Worm (Caenorhabditis elegans) whole organism, L1 larva: ENCODE results near the gene F58B4.5.

Experiments
- F16B12.6 ChIP-seq: fragments of 150-350 bp; optimal IDR thresholded peaks from 2 replicates; lab custom pipeline; 2014; ENCODE audit warnings: missing biosample characterization, missing genetic modification characterization
- Y116A8C.19 ChIP-seq: sonication (generic microtip); optimal IDR thresholded peaks from 2 replicates; lab custom pipeline; 2016; ENCODE audit warnings: missing compliant biosample characterization, missing genetic modification characterization, borderline replicate concordance
- aha-1 ChIP-seq: fragments of 150-350 bp; optimal IDR thresholded peaks from 2 replicates; lab custom pipeline; 2014; ENCODE audit warnings: missing biosample characterization, missing genetic modification characterization
- alr-1 ChIP-seq: fragments of 200-800 bp; sonication (Bioruptor generic); optimal IDR thresholded peaks from 2 replicates; lab custom pipeline; 2018; ENCODE audit warnings: borderline replicate concordance, mild to moderate bottlenecking, missing genetic modification characterization, missing compliant biosample characterization
- aly-2 ChIP-seq: fragments of 150-350 bp; optimal IDR thresholded peaks from 2 replicates; lab custom pipeline; 2014; ENCODE audit warnings: missing biosample characterization, missing genetic modification characterization
- ama-1 ChIP-seq: fragments of 150-350 bp; optimal IDR thresholded peaks from 2 replicates; lab custom pipeline; 2014
- ceh-8 ChIP-seq: fragments of 200-800 bp; sonication (Bioruptor generic); optimal IDR thresholded peaks from 2 replicates; lab custom pipeline; 2018; ENCODE audit warnings: mild to moderate bottlenecking, missing genetic modification characterization, moderate library complexity, missing compliant biosample characterization
- ceh-88 ChIP-seq: fragments of 200-800 bp; sonication (Bioruptor generic); IDR thresholded peaks from 2 replicates; pipeline ENCODE4 v1.3.6; 2022; ENCODE audit warnings: missing genetic modification characterization, missing compliant biosample characterization
- efl-1 ChIP-seq, 4 experiments: fragments of 150-350 bp; optimal IDR thresholded peaks in 3 of 4; peaks in 1 of 4; 1 replicate in 1 of 4; 2 replicates in 3 of 4; lab custom pipeline; 2014; ENCODE audit warnings: missing biosample characterization in 2 of 4, missing genetic modification characterization in 2 of 4, missing genetic modification reagents in 2 of 4
- egl-13 ChIP-seq: sonication (generic microtip); optimal IDR thresholded peaks from 2 replicates; lab custom pipeline; 2016; ENCODE audit warnings: missing genotype, missing genetic modification reagents, missing genetic modification characterization, missing compliant biosample characterization
- elt-3 ChIP-seq, 6 experiments: fragments of 150-350 bp in 1 of 6; sonication (generic microtip); optimal IDR thresholded peaks; 2 replicates each; lab custom pipeline; 2017 to 2018; ENCODE audit warnings: missing biosample characterization in 6 of 6, missing genetic modification characterization in 6 of 6, inconsistent platforms in 1 of 6
- ets-5 ChIP-seq: fragments of 200-800 bp; sonication (Bioruptor generic); IDR thresholded peaks from 2 replicates; pipeline ENCODE4 v1.3.6; 2022; ENCODE audit warnings: missing genetic modification characterization, missing compliant biosample characterization
- fkh-8 ChIP-seq: sonication (generic microtip); optimal IDR thresholded peaks from 2 replicates; lab custom pipeline; 2016; ENCODE audit warnings: mild to moderate bottlenecking, missing genetic modification characterization, missing compliant biosample characterization
- irx-1 ChIP-seq: sonication (generic microtip); optimal IDR thresholded peaks from 2 replicates; lab custom pipeline; 2016; ENCODE audit warnings: missing genetic modification characterization, missing compliant biosample characterization
- isw-1 ChIP-seq: fragments of 200-800 bp; sonication (Bioruptor generic); IDR thresholded peaks from 2 replicates; pipeline ENCODE4 v1.3.6; 2022; ENCODE audit warnings: missing genetic modification characterization, missing compliant biosample characterization
- lin-13 ChIP-seq: fragments of 150-350 bp; optimal IDR thresholded peaks from 2 replicates; lab custom pipeline; 2014; ENCODE audit warnings: missing biosample characterization, missing genetic modification reagents, missing genetic modification characterization
- lin-39 ChIP-seq: fragments of 150-350 bp; optimal IDR thresholded peaks from 2 replicates; lab custom pipeline; 2014; ENCODE audit warnings: missing biosample characterization, missing genetic modification reagents, missing genetic modification characterization
- lsy-2 ChIP-seq, 2 experiments: fragments of 150-350 bp; optimal IDR thresholded peaks; 2 replicates each; lab custom pipeline; 2014; ENCODE audit warnings: missing biosample characterization in 2 of 2, missing genetic modification characterization in 2 of 2
- mdl-1 ChIP-seq, 2 experiments: fragments of 150-350 bp; optimal IDR thresholded peaks; 2 replicates each; lab custom pipeline; 2014 to 2017; ENCODE audit warnings: missing biosample characterization in 2 of 2, missing genetic modification characterization in 2 of 2, inconsistent platforms in 1 of 2
- mef-2 ChIP-seq: fragments of 150-350 bp; optimal IDR thresholded peaks from 2 replicates; lab custom pipeline; 2014; ENCODE audit warnings: missing biosample characterization, missing genetic modification characterization
- mep-1 ChIP-seq: fragments of 150-350 bp; optimal IDR thresholded peaks from 2 replicates; lab custom pipeline; 2014; ENCODE audit warnings: missing biosample characterization, missing genetic modification characterization
- nhr-12 ChIP-seq: sonication (generic microtip); optimal IDR thresholded peaks from 2 replicates; lab custom pipeline; 2017; ENCODE audit warnings: missing biosample characterization, missing genetic modification characterization
- nhr-19 ChIP-seq: fragments of 200-800 bp; sonication (Bioruptor generic); conservative IDR thresholded peaks from 2 replicates; pipeline ENCODE4 v1.3.6; 2022; ENCODE audit warnings: missing genetic modification characterization, missing compliant biosample characterization
- nhr-47 ChIP-seq: sonication (generic microtip); optimal IDR thresholded peaks from 2 replicates; lab custom pipeline; 2016; ENCODE audit warnings: mild to moderate bottlenecking, missing genetic modification characterization, moderate library complexity, missing compliant biosample characterization
- nhr-71 ChIP-seq: sonication (generic microtip); optimal IDR thresholded peaks from 2 replicates; lab custom pipeline; 2016; ENCODE audit warnings: mild to moderate bottlenecking, missing genetic modification characterization, moderate library complexity, missing compliant biosample characterization
- nhr-76 ChIP-seq: sonication (generic microtip); optimal IDR thresholded peaks from 2 replicates; lab custom pipeline; 2017; ENCODE audit warnings: missing biosample characterization, missing genetic modification characterization
- nhr-77 ChIP-seq: fragments of 150-350 bp; optimal IDR thresholded peaks from 2 replicates; lab custom pipeline; 2014; ENCODE audit warnings: missing biosample characterization, missing genetic modification characterization
- nhr-84 ChIP-seq: sonication (generic microtip); optimal IDR thresholded peaks from 2 replicates; lab custom pipeline; 2017; ENCODE audit warnings: missing biosample characterization, missing genetic modification characterization
- nhr-85 ChIP-seq: sonication (generic microtip); peaks from one replicate; lab custom pipeline; 2016; ENCODE audit warnings: missing genetic modification characterization, inconsistent platforms, missing compliant biosample characterization
- pax-3 ChIP-seq: fragments of 200-800 bp; sonication (Bioruptor generic); optimal IDR thresholded peaks from 2 replicates; lab custom pipeline; 2018; ENCODE audit warnings: mild to moderate bottlenecking, missing genetic modification characterization, moderate library complexity, missing compliant biosample characterization
- rnt-1 ChIP-seq: sonication (generic microtip); optimal IDR thresholded peaks from 2 replicates; lab custom pipeline; 2016; ENCODE audit warnings: mild to moderate bottlenecking, missing genetic modification characterization, moderate library complexity, missing compliant biosample characterization
- skn-1 ChIP-seq: fragments of 150-350 bp; optimal IDR thresholded peaks from 2 replicates; lab custom pipeline; 2014; ENCODE audit warnings: missing biosample characterization, missing genetic modification characterization
- snpc-4 ChIP-seq: fragments of 150-350 bp; optimal IDR thresholded peaks from 2 replicates; lab custom pipeline; 2014; ENCODE audit warnings: missing biosample characterization, missing genetic modification characterization
- sptf-1 ChIP-seq: fragments of 150-350 bp; optimal IDR thresholded peaks from 2 replicates; lab custom pipeline; 2014; ENCODE audit warnings: missing biosample characterization, missing genetic modification characterization
- sup-37 ChIP-seq: fragments of 200-800 bp; sonication (Bioruptor generic); optimal IDR thresholded peaks from 2 replicates; lab custom pipeline; 2018; ENCODE audit warnings: mild to moderate bottlenecking, missing genetic modification characterization, missing compliant biosample characterization
- unc-86 ChIP-seq: sonication (generic microtip); optimal IDR thresholded peaks from 2 replicates; lab custom pipeline; 2016; ENCODE audit warnings: missing genetic modification characterization, missing compliant biosample characterization
- unc-98 ChIP-seq: fragments of 200-800 bp; sonication (Bioruptor generic); IDR thresholded peaks from 2 replicates; pipeline ENCODE4 v1.3.6; 2022; ENCODE audit warnings: missing genetic modification characterization, missing compliant biosample characterization
- zag-1 ChIP-seq: fragments of 150-350 bp; optimal IDR thresholded peaks from 2 replicates; lab custom pipeline; 2014; ENCODE audit warnings: missing biosample characterization, missing genetic modification characterization
- ztf-11 ChIP-seq, 2 experiments: sonication (generic microtip); optimal IDR thresholded peaks; 2 replicates each; lab custom pipeline; 2016 to 2017; ENCODE audit warnings: missing genetic modification characterization in 2 of 2, missing biosample characterization in 1 of 2, missing compliant biosample characterization in 1 of 2

Gene F58B4.5

DNA sequence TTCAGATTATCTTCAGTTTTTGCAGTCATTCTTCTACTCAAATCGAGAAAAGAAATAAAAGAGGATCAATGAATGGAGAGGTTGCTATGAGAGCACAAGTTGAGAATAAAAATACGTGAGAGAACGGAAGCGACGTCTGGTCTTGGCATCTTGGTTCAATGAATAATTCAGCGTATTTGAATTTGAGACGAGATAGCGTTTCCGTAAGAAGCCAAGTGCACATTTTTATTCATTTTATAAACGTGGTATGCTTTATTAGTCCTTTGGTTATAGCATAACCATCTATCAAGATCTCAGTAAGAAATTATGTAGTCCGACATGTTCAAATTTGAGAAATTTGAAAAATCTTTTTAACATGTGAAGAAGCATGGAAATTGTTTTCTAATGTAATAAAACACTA, 14.1 kb upstream of the F58B4.5 start, which contains the start of gene F58B4.2:
F58B4.2 (minus strand) TSS at position 101 of the 400 bp plus-strand sequence.
- TF ChIP-seq unc-86 (tag; lab: Kevin White, UChicago) (no peak), isw-1 (GFP tag; lab: Robert Waterston, UW) (no peak)

DNA sequence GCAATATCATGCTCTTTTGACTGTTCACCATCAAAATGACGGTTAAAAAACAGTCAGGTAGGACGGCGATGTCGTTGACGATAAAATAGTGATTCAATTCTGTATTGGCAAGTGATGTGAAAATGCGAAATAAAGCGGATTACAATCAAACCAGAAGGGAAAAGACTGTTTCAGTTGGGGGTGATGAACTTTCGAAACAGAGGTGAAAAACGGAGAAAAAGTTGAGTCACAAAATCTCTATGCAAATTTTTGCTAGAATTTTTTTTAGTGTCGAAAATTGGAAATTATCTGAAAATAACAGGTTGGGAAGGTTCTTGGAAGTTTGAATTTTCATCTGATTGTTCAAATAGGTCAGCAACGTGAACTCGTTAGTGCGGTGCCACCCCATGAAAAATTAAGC, 10.7 kb upstream of the F58B4.5 start, which contains the start of gene nas-31:
nas-31 (minus strand) TSS at position 101 of the 400 bp plus-strand sequence.
- TF ChIP-seq ets-5 (GFP tag; lab: Robert Waterston, UW) (no peak), aly-2 (no peak), egl-13 (tag; lab: Kevin White, UChicago) (no peak), alr-1 (no peak), sup-37 (GFP tag; lab: Kevin White, UChicago) (no peak), lin-39 (no peak), nhr-12 (tag; lab: Kevin White, UChicago) (no peak), nhr-76 (tag; lab: Kevin White, UChicago) (no peak), efl-1 (optimal IDR thresholded peaks at IDR 0.05; lab: Kevin White, UChicago) (no peak), efl-1 (GFP tag; optimal IDR thresholded peaks at IDR 0.05 in 1 of 2; lab: Kevin White, UChicago) (no peak), nhr-19 (GFP tag; lab: Robert Waterston, UW) (no peak), F16B12.6 (tag; lab: Kevin White, UChicago) (no peak), Y116A8C.19 (tag; lab: Kevin White, UChicago) (no peak), unc-98 (GFP tag; lab: Robert Waterston, UW) (no peak), nhr-85 (tag; lab: Kevin White, UChicago) (no peak)

DNA sequence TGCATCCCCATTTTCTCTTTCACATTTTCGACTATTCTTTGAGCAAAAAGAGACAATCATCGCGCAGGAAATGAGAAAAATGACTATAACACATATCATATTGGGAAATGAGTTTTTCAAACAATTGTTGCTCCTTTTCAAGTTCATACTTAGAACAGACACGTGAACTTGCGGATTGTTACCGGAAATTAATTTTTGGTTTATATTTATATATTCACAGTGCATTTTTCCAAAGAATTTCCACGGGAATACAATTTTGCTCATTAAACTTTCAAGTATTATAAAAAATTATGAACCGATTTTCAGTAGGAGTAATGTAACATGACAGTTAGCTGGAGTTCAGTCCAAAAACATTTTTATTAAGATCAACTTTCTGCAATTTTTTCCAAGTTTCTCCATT, 9.3 kb upstream of the F58B4.5 start, which contains the start of gene F58B4.7:
F58B4.7 (minus strand) TSS at position 101 of the 400 bp plus-strand sequence.
- TF ChIP-seq ama-1 (lab: Kevin White, UChicago) (no peak), efl-1 (optimal IDR thresholded peaks at IDR 0.05; lab: Kevin White, UChicago) (no peak), efl-1 (GFP tag; optimal IDR thresholded peaks at IDR 0.05 in 1 of 2; lab: Kevin White, UChicago) (no peak), nhr-84 (tag; lab: Kevin White, UChicago) (no peak), skn-1 (tag; lab: Kevin White, UChicago) (no peak), mep-1 (tag; lab: Kevin White, UChicago) (no peak), snpc-4 (tag; lab: Kevin White, UChicago) (no peak), ztf-11 (tag; optimal IDR thresholded peaks at IDR 0.05; lab: Kevin White, UChicago) (no peak), zag-1 (tag; lab: Kevin White, UChicago) (no peak), aha-1 (tag; lab: Kevin White, UChicago) (no peak), mef-2 (tag; lab: Kevin White, UChicago) (no peak), sptf-1 (tag; lab: Kevin White, UChicago) (no peak), mdl-1 (tag; optimal IDR thresholded peaks at IDR 0.05; lab: Kevin White, UChicago) (no peak), ceh-8 (GFP tag; lab: Kevin White, UChicago) (no peak), nhr-12 (tag; lab: Kevin White, UChicago) (no peak), nhr-77 (tag; lab: Kevin White, UChicago) (no peak), elt-3 (tag; optimal IDR thresholded peaks at IDR 0.05; lab: Kevin White, UChicago) (no peak), ceh-88 (GFP tag; lab: Robert Waterston, UW) (no peak), irx-1 (tag; lab: Kevin White, UChicago) (no peak), rnt-1 (tag; lab: Kevin White, UChicago) (no peak), lsy-2 (tag; optimal IDR thresholded peaks at IDR 0.05; lab: Kevin White, UChicago) (no peak)

DNA sequence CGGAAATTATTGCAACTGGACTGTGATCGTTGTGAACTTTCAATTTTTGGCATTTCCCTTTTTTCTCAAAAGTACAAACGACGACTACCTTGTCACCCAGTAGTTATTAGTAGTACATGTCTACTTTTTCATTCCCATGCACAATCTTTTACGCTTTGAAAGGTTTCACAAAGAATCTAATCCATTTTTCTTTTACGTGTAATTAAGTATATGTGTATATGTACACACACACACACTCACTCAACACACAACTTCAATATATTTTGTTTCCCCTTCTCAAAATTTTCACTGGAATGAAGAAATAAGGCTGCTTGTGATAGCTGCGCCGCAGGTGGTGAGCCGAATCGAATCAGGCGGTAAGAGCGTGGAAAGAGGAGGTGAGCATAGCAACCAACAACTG, 7.8 kb upstream of the F58B4.5 start, which contains the start of gene F58B4.6:
F58B4.6 (plus strand) TSS at position 301 of the 400 bp plus-strand sequence.
- peak; percentile 20 for TF ChIP-seq nhr-47
- TF ChIP-seq elt-3 (tag; optimal IDR thresholded peaks at IDR 0.05; lab: Kevin White, UChicago) = no peak
- no peak for TF ChIP-seq lin-13
- peak; percentile 17 for TF ChIP-seq pax-3 (tag; lab: Kevin White, UChicago)
- peak; percentile 12 for TF ChIP-seq nhr-71 (tag; lab: Kevin White, UChicago)
- TF ChIP-seq fkh-8 (tag; lab: Kevin White, UChicago) = peak; percentile 71
